Worm (Caenorhabditis elegans) whole organism, L1 larva: ENCODE data around the gene Y39B6A.25.

Source experiments
- C16A3.4 ChIP-seq: fragments of 150-350 bp; optimal IDR thresholded peaks from 2 replicates; lab custom pipeline; 2014; ENCODE audit warnings: missing biosample characterization, missing genetic modification characterization
- F16B12.6 ChIP-seq: fragments of 150-350 bp; optimal IDR thresholded peaks from 2 replicates; lab custom pipeline; 2014; ENCODE audit warnings: missing biosample characterization, missing genetic modification characterization
- Y116A8C.19 ChIP-seq: sonication (generic microtip); optimal IDR thresholded peaks from 2 replicates; lab custom pipeline; 2016; ENCODE audit warnings: missing compliant biosample characterization, missing genetic modification characterization, borderline replicate concordance
- aly-2 ChIP-seq: fragments of 150-350 bp; optimal IDR thresholded peaks from 2 replicates; lab custom pipeline; 2014; ENCODE audit warnings: missing biosample characterization, missing genetic modification characterization
- ceh-63 ChIP-seq: fragments of 200-800 bp; sonication (Bioruptor generic); optimal IDR thresholded peaks from 2 replicates; lab custom pipeline; 2018; ENCODE audit warnings: mild to moderate bottlenecking, missing genetic modification characterization, missing compliant biosample characterization
- ceh-8 ChIP-seq: fragments of 200-800 bp; sonication (Bioruptor generic); optimal IDR thresholded peaks from 2 replicates; lab custom pipeline; 2018; ENCODE audit warnings: mild to moderate bottlenecking, missing genetic modification characterization, moderate library complexity, missing compliant biosample characterization
- ceh-82 ChIP-seq, 3 experiments: fragments of 150-350 bp in 1 of 3; sonication (generic microtip) in 2 of 3; optimal IDR thresholded peaks; 2 replicates each; lab custom pipeline; 2014 to 2017; ENCODE audit warnings: missing biosample characterization in 3 of 3, missing genetic modification characterization in 3 of 3
- ceh-88 ChIP-seq: fragments of 200-800 bp; sonication (Bioruptor generic); IDR thresholded peaks from 2 replicates; pipeline ENCODE4 v1.3.6; 2022; ENCODE audit warnings: missing genetic modification characterization, missing compliant biosample characterization
- ces-1 ChIP-seq: fragments of 150-350 bp; optimal IDR thresholded peaks from 2 replicates; lab custom pipeline; 2014; ENCODE audit warnings: missing biosample characterization, missing genetic modification reagents, missing genetic modification characterization
- efl-1 ChIP-seq, 4 experiments: fragments of 150-350 bp; optimal IDR thresholded peaks in 3 of 4; peaks in 1 of 4; 1 replicate in 1 of 4; 2 replicates in 3 of 4; lab custom pipeline; 2014; ENCODE audit warnings: missing biosample characterization in 2 of 4, missing genetic modification characterization in 2 of 4, missing genetic modification reagents in 2 of 4
- efl-3 ChIP-seq: fragments of 200-800 bp; sonication (Bioruptor generic); optimal IDR thresholded peaks from 2 replicates; lab custom pipeline; 2018; ENCODE audit warnings: mild to moderate bottlenecking, missing genetic modification characterization, missing compliant biosample characterization
- ets-5 ChIP-seq: fragments of 200-800 bp; sonication (Bioruptor generic); IDR thresholded peaks from 2 replicates; pipeline ENCODE4 v1.3.6; 2022; ENCODE audit warnings: missing genetic modification characterization, missing compliant biosample characterization
- fkh-10 ChIP-seq: sonication (generic microtip); optimal IDR thresholded peaks from 2 replicates; lab custom pipeline; 2017; ENCODE audit warnings: missing biosample characterization, missing genetic modification reagents, missing genetic modification characterization
- fkh-4 ChIP-seq: sonication (generic microtip); optimal IDR thresholded peaks from 2 replicates; lab custom pipeline; 2016; ENCODE audit warnings: missing compliant biosample characterization, missing genetic modification characterization, borderline replicate concordance
- fkh-8 ChIP-seq: sonication (generic microtip); optimal IDR thresholded peaks from 2 replicates; lab custom pipeline; 2016; ENCODE audit warnings: mild to moderate bottlenecking, missing genetic modification characterization, missing compliant biosample characterization
- grh-1 ChIP-seq: fragments of 200-800 bp; sonication (Bioruptor generic); IDR thresholded peaks from 2 replicates; pipeline ENCODE4 v1.3.6; 2022; ENCODE audit warnings: missing genetic modification reagents, missing genetic modification characterization, missing compliant biosample characterization
- hpl-2 ChIP-seq: fragments of 150-350 bp; optimal IDR thresholded peaks from 2 replicates; lab custom pipeline; 2014; ENCODE audit warnings: missing biosample characterization, missing genetic modification reagents, missing genetic modification characterization
- irx-1 ChIP-seq: sonication (generic microtip); optimal IDR thresholded peaks from 2 replicates; lab custom pipeline; 2016; ENCODE audit warnings: missing genetic modification characterization, missing compliant biosample characterization
- isw-1 ChIP-seq: fragments of 200-800 bp; sonication (Bioruptor generic); IDR thresholded peaks from 2 replicates; pipeline ENCODE4 v1.3.6; 2022; ENCODE audit warnings: missing genetic modification characterization, missing compliant biosample characterization
- lin-13 ChIP-seq: fragments of 150-350 bp; optimal IDR thresholded peaks from 2 replicates; lab custom pipeline; 2014; ENCODE audit warnings: missing biosample characterization, missing genetic modification reagents, missing genetic modification characterization
- lin-14 ChIP-seq: fragments of 200-800 bp; sonication (Bioruptor generic); optimal IDR thresholded peaks from 2 replicates; lab custom pipeline; 2018; ENCODE audit warnings: mild to moderate bottlenecking, missing genetic modification characterization, moderate library complexity, missing compliant biosample characterization
- lin-39 ChIP-seq: fragments of 150-350 bp; optimal IDR thresholded peaks from 2 replicates; lab custom pipeline; 2014; ENCODE audit warnings: missing biosample characterization, missing genetic modification reagents, missing genetic modification characterization
- lsy-2 ChIP-seq, 2 experiments: fragments of 150-350 bp; optimal IDR thresholded peaks; 2 replicates each; lab custom pipeline; 2014; ENCODE audit warnings: missing biosample characterization in 2 of 2, missing genetic modification characterization in 2 of 2
- mab-9 ChIP-seq: fragments of 200-800 bp; sonication (Bioruptor generic); IDR thresholded peaks from 2 replicates; pipeline ENCODE4 v1.3.6; 2022; ENCODE audit warnings: missing genetic modification reagents, missing genetic modification characterization, missing compliant biosample characterization
- mdl-1 ChIP-seq, 2 experiments: fragments of 150-350 bp; optimal IDR thresholded peaks; 2 replicates each; lab custom pipeline; 2014 to 2017; ENCODE audit warnings: missing biosample characterization in 2 of 2, missing genetic modification characterization in 2 of 2, inconsistent platforms in 1 of 2
- nhr-19 ChIP-seq: fragments of 200-800 bp; sonication (Bioruptor generic); conservative IDR thresholded peaks from 2 replicates; pipeline ENCODE4 v1.3.6; 2022; ENCODE audit warnings: missing genetic modification characterization, missing compliant biosample characterization
- nhr-28 ChIP-seq: fragments of 150-350 bp; optimal IDR thresholded peaks from 2 replicates; lab custom pipeline; 2014; ENCODE audit warnings: missing biosample characterization, missing genetic modification characterization
- nhr-47 ChIP-seq: sonication (generic microtip); optimal IDR thresholded peaks from 2 replicates; lab custom pipeline; 2016; ENCODE audit warnings: mild to moderate bottlenecking, missing genetic modification characterization, moderate library complexity, missing compliant biosample characterization
- nhr-71 ChIP-seq: sonication (generic microtip); optimal IDR thresholded peaks from 2 replicates; lab custom pipeline; 2016; ENCODE audit warnings: mild to moderate bottlenecking, missing genetic modification characterization, moderate library complexity, missing compliant biosample characterization
- nhr-76 ChIP-seq: sonication (generic microtip); optimal IDR thresholded peaks from 2 replicates; lab custom pipeline; 2017; ENCODE audit warnings: missing biosample characterization, missing genetic modification characterization
- nhr-84 ChIP-seq: sonication (generic microtip); optimal IDR thresholded peaks from 2 replicates; lab custom pipeline; 2017; ENCODE audit warnings: missing biosample characterization, missing genetic modification characterization
- nhr-85 ChIP-seq: sonication (generic microtip); peaks from one replicate; lab custom pipeline; 2016; ENCODE audit warnings: missing genetic modification characterization, inconsistent platforms, missing compliant biosample characterization
- nhr-90 ChIP-seq: sonication (generic microtip); optimal IDR thresholded peaks from 2 replicates; lab custom pipeline; 2016; ENCODE audit warnings: mild to moderate bottlenecking, missing genetic modification characterization, missing compliant biosample characterization; ENCODE audit not compliant: poor library complexity
- pqm-1 ChIP-seq: sonication (generic microtip); optimal IDR thresholded peaks from 3 replicates; lab custom pipeline; 2017; ENCODE audit warnings: missing biosample characterization, missing genetic modification characterization
- rnt-1 ChIP-seq: sonication (generic microtip); optimal IDR thresholded peaks from 2 replicates; lab custom pipeline; 2016; ENCODE audit warnings: mild to moderate bottlenecking, missing genetic modification characterization, moderate library complexity, missing compliant biosample characterization
- skn-1 ChIP-seq: fragments of 150-350 bp; optimal IDR thresholded peaks from 2 replicates; lab custom pipeline; 2014; ENCODE audit warnings: missing biosample characterization, missing genetic modification characterization
- snpc-4 ChIP-seq: fragments of 150-350 bp; optimal IDR thresholded peaks from 2 replicates; lab custom pipeline; 2014; ENCODE audit warnings: missing biosample characterization, missing genetic modification characterization
- sox-4 ChIP-seq: sonication (generic microtip); optimal IDR thresholded peaks from 2 replicates; lab custom pipeline; 2016; ENCODE audit warnings: missing genetic modification characterization, missing compliant biosample characterization
- sptf-1 ChIP-seq: fragments of 150-350 bp; optimal IDR thresholded peaks from 2 replicates; lab custom pipeline; 2014; ENCODE audit warnings: missing biosample characterization, missing genetic modification characterization
- tlp-1 ChIP-seq: fragments of 150-350 bp; optimal IDR thresholded peaks from 2 replicates; lab custom pipeline; 2014; ENCODE audit warnings: missing biosample characterization, missing genetic modification characterization
- unc-86 ChIP-seq: sonication (generic microtip); optimal IDR thresholded peaks from 2 replicates; lab custom pipeline; 2016; ENCODE audit warnings: missing genetic modification characterization, missing compliant biosample characterization
- xbp-1 ChIP-seq: sonication (generic microtip); optimal IDR thresholded peaks from 2 replicates; lab custom pipeline; 2016; ENCODE audit warnings: missing genetic modification characterization, missing compliant biosample characterization
- zag-1 ChIP-seq: fragments of 150-350 bp; optimal IDR thresholded peaks from 2 replicates; lab custom pipeline; 2014; ENCODE audit warnings: missing biosample characterization, missing genetic modification characterization
- zip-4 ChIP-seq: fragments of 200-800 bp; sonication (Bioruptor generic); optimal IDR thresholded peaks from 2 replicates; lab custom pipeline; 2018; ENCODE audit warnings: mild to moderate bottlenecking, missing genetic modification characterization, moderate library complexity, missing compliant biosample characterization

The Y39B6A.25 gene

ce11 chrV:18980980-18981529 is 45.2 kb upstream of the Y39B6A.25 start, which contains the start of the genes mrps-35 and sws-1 (continued):
- no peak for TF ChIP-seq lin-14 (GFP tag; lab: Kevin White, UChicago)
- TF ChIP-seq, all 84 proteins: peak for 50

ce11 chrV:18981736-18982135 is 44.5 kb upstream of the Y39B6A.25 start:
- TF ChIP-seq ceh-63: no peak
- no peak for TF ChIP-seq efl-1 (optimal IDR thresholded peaks at IDR 0.05; lab: Kevin White, UChicago)
- TF ChIP-seq efl-1 (GFP tag; optimal IDR thresholded peaks at IDR 0.05 in 1 of 2; lab: Kevin White, UChicago): peak in 1 of 2 experiments; percentile 50
- TF ChIP-seq unc-86 (tag; lab: Kevin White, UChicago): no peak
- TF ChIP-seq mab-9 (GFP tag; lab: Robert Waterston, UW): no peak
- no peak for TF ChIP-seq nhr-84 (tag; lab: Kevin White, UChicago)
- no peak for TF ChIP-seq pqm-1 (tag; lab: Kevin White, UChicago)

- TF ChIP-seq lin-14 (GFP tag; lab: Kevin White, UChicago) (no peak), C16A3.4 (tag; lab: Kevin White, UChicago) (no peak), irx-1 (tag; lab: Kevin White, UChicago) (no peak), unc-86 (tag; lab: Kevin White, UChicago) (no peak), nhr-71 (tag; lab: Kevin White, UChicago) (no peak), mdl-1 (tag; optimal IDR thresholded peaks at IDR 0.05; lab: Kevin White, UChicago) (no peak), rnt-1 (tag; lab: Kevin White, UChicago) (no peak), grh-1 (GFP tag; lab: Robert Waterston, UW) (no peak), snpc-4 (tag; lab: Kevin White, UChicago) (no peak), tlp-1 (tag; lab: Kevin White, UChicago) (no peak), lin-13 (no peak), isw-1 (GFP tag; lab: Robert Waterston, UW) (no peak), lsy-2 (tag; optimal IDR thresholded peaks at IDR 0.05; lab: Kevin White, UChicago) (no peak), zag-1 (no peak)
Observed at ce11 chrV:18986103-18986502, 40.2 kb upstream of the Y39B6A.25 start.

DNA sequence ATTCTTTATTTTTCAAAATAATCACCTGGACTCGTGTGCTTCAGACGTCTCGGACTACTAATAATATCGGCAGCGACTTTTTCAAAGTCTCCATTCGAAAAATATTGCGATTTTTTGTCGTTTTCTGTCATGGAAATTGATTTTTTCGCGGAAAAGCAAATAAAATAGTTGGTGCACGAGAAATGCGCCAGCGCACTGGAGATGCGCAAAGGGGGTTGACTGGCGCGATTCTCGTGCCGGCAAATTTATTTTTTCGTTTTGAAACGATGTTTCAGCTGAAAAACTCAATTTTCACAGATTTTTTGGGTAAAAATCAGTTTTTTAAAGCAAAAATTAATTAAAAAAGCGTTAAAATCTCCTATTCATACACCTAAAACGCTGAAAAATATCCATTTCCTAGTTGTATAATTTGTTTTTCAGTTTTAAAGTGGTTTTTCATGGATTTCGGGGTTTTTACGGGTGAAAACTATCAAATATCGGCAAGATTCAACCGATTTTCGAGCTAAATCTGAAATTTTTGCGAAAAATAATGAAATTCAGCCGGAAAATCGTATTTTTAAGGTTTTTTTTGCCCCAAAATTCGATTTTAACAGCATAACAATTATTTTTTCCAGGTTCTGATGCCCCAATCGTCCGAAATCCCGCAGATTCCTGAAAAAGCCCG is 35.9 kb upstream of the Y39B6A.25 start, which contains the start of the genes reps-1 and Y39B6A.37:
Gene reps-1, minus strand, starts transcription at position 263 of the 664 bp plus-strand sequence.
Gene Y39B6A.37, plus strand, starts transcription at position 614 of the 664 bp plus-strand sequence.
- TF ChIP-seq nhr-28 (no peak), fkh-8 (tag; lab: Kevin White, UChicago) (peak; percentile 52), efl-3 (GFP tag; lab: Kevin White, UChicago) (no peak), lin-39 (tag; lab: Kevin White, UChicago) (peak; percentile 57), sptf-1 (tag; lab: Kevin White, UChicago) (no peak), Y116A8C.19 (tag; lab: Kevin White, UChicago) (no peak), aly-2 (tag; lab: Kevin White, UChicago) (peak; percentile 53), ceh-63 (no peak), nhr-90 (tag; lab: Kevin White, UChicago) (peak; percentile 78), pqm-1 (tag; lab: Kevin White, UChicago) (no peak), hpl-2 (peak; percentile 9), nhr-76 (tag; lab: Kevin White, UChicago) (no peak), F16B12.6 (peak; percentile 39), fkh-4 (peak; percentile 43), sox-4 (peak; percentile 56), fkh-10 (GFP tag; lab: Kevin White, UChicago) (no peak), lsy-2 (tag; optimal IDR thresholded peaks at IDR 0.05; lab: Kevin White, UChicago) (peak; percentile 76 to 79), efl-1 (optimal IDR thresholded peaks at IDR 0.05; lab: Kevin White, UChicago) (peak; percentile 70 to 82), efl-1 (GFP tag; optimal IDR thresholded peaks at IDR 0.05 in 1 of 2; lab: Kevin White, UChicago) (peak; percentile 79 to 98), skn-1 (peak; percentile 67), ceh-82 (tag; optimal IDR thresholded peaks at IDR 0.05; lab: Kevin White, UChicago) (peak; percentile 75 to 90 (median 89)), nhr-19 (GFP tag; lab: Robert Waterston, UW) (peak; percentile 93), nhr-85 (tag; lab: Kevin White, UChicago) (peak; percentile 85), zag-1 (no peak), ets-5 (GFP tag; lab: Robert Waterston, UW) (no peak), xbp-1 (tag; lab: Kevin White, UChicago) (peak; percentile 75), ceh-8 (GFP tag; lab: Kevin White, UChicago) (peak; percentile 55), ceh-88 (GFP tag; lab: Robert Waterston, UW) (no peak), zip-4 (GFP tag; lab: Kevin White, UChicago) (no peak), ces-1 (GFP tag; lab: Kevin White, UChicago) (no peak), nhr-47 (tag; lab: Kevin White, UChicago) (peak; percentile 89)
